Fruit fly (Drosophila melanogaster): ENCODE results near the gene CG13288.

- no peak for TF ChIP-seq CG8478 (optimal IDR thresholded peaks at IDR 0.05)
- TF ChIP-seq CTCF (optimal IDR thresholded peaks at IDR 0.05) = no peak
Observed at dm6 chr3L:5945571-5945970, 38.4 kb downstream of the CG13288 start.
